Worm (Caenorhabditis elegans) whole organism, L1 larva: ENCODE data around the gene K07C5.9.

Experiments
- C04F5.9 ChIP-seq: sonication (generic microtip); optimal IDR thresholded peaks from 2 replicates; lab custom pipeline; 2016; ENCODE audit warnings: missing genetic modification characterization, missing compliant biosample characterization
- Y116A8C.19 ChIP-seq: sonication (generic microtip); optimal IDR thresholded peaks from 2 replicates; lab custom pipeline; 2016; ENCODE audit warnings: missing compliant biosample characterization, missing genetic modification characterization, borderline replicate concordance
- alr-1 ChIP-seq: fragments of 200-800 bp; sonication (Bioruptor generic); optimal IDR thresholded peaks from 2 replicates; lab custom pipeline; 2018; ENCODE audit warnings: borderline replicate concordance, mild to moderate bottlenecking, missing genetic modification characterization, missing compliant biosample characterization
- aly-2 ChIP-seq: fragments of 150-350 bp; optimal IDR thresholded peaks from 2 replicates; lab custom pipeline; 2014; ENCODE audit warnings: missing biosample characterization, missing genetic modification characterization
- blmp-1 ChIP-seq: fragments of 150-350 bp; optimal IDR thresholded peaks from 2 replicates; lab custom pipeline; 2014; ENCODE audit warnings: missing biosample characterization, missing genetic modification characterization
- ceh-63 ChIP-seq: fragments of 200-800 bp; sonication (Bioruptor generic); optimal IDR thresholded peaks from 2 replicates; lab custom pipeline; 2018; ENCODE audit warnings: mild to moderate bottlenecking, missing genetic modification characterization, missing compliant biosample characterization
- ceh-8 ChIP-seq: fragments of 200-800 bp; sonication (Bioruptor generic); optimal IDR thresholded peaks from 2 replicates; lab custom pipeline; 2018; ENCODE audit warnings: mild to moderate bottlenecking, missing genetic modification characterization, moderate library complexity, missing compliant biosample characterization
- ceh-82 ChIP-seq, 3 experiments: fragments of 150-350 bp in 1 of 3; sonication (generic microtip) in 2 of 3; optimal IDR thresholded peaks; 2 replicates each; lab custom pipeline; 2014 to 2017; ENCODE audit warnings: missing biosample characterization in 3 of 3, missing genetic modification characterization in 3 of 3
- ceh-88 ChIP-seq: fragments of 200-800 bp; sonication (Bioruptor generic); IDR thresholded peaks from 2 replicates; pipeline ENCODE4 v1.3.6; 2022; ENCODE audit warnings: missing genetic modification characterization, missing compliant biosample characterization
- ceh-90 ChIP-seq: sonication (generic microtip); optimal IDR thresholded peaks from 2 replicates; lab custom pipeline; 2016; ENCODE audit warnings: missing genetic modification characterization, missing compliant biosample characterization
- ces-1 ChIP-seq: fragments of 150-350 bp; optimal IDR thresholded peaks from 2 replicates; lab custom pipeline; 2014; ENCODE audit warnings: missing biosample characterization, missing genetic modification reagents, missing genetic modification characterization
- dsc-1 ChIP-seq: sonication (generic microtip); optimal IDR thresholded peaks from 2 replicates; lab custom pipeline; 2016; ENCODE audit warnings: mild to moderate bottlenecking, missing genetic modification characterization, missing compliant biosample characterization
- efl-1 ChIP-seq, 4 experiments: fragments of 150-350 bp; optimal IDR thresholded peaks in 3 of 4; peaks in 1 of 4; 1 replicate in 1 of 4; 2 replicates in 3 of 4; lab custom pipeline; 2014; ENCODE audit warnings: missing biosample characterization in 2 of 4, missing genetic modification characterization in 2 of 4, missing genetic modification reagents in 2 of 4
- egl-13 ChIP-seq: sonication (generic microtip); optimal IDR thresholded peaks from 2 replicates; lab custom pipeline; 2016; ENCODE audit warnings: missing genotype, missing genetic modification reagents, missing genetic modification characterization, missing compliant biosample characterization
- ets-5 ChIP-seq: fragments of 200-800 bp; sonication (Bioruptor generic); IDR thresholded peaks from 2 replicates; pipeline ENCODE4 v1.3.6; 2022; ENCODE audit warnings: missing genetic modification characterization, missing compliant biosample characterization
- fkh-10 ChIP-seq: sonication (generic microtip); optimal IDR thresholded peaks from 2 replicates; lab custom pipeline; 2017; ENCODE audit warnings: missing biosample characterization, missing genetic modification reagents, missing genetic modification characterization
- fkh-4 ChIP-seq: sonication (generic microtip); optimal IDR thresholded peaks from 2 replicates; lab custom pipeline; 2016; ENCODE audit warnings: missing compliant biosample characterization, missing genetic modification characterization, borderline replicate concordance
- fkh-8 ChIP-seq: sonication (generic microtip); optimal IDR thresholded peaks from 2 replicates; lab custom pipeline; 2016; ENCODE audit warnings: mild to moderate bottlenecking, missing genetic modification characterization, missing compliant biosample characterization
- hlh-17 ChIP-seq: fragments of 200-800 bp; sonication (Bioruptor generic); optimal IDR thresholded peaks from 2 replicates; lab custom pipeline; 2018; ENCODE audit warnings: missing genetic modification characterization, mild to moderate bottlenecking, missing compliant biosample characterization, moderate library complexity, borderline replicate concordance
- hpl-2 ChIP-seq: fragments of 150-350 bp; optimal IDR thresholded peaks from 2 replicates; lab custom pipeline; 2014; ENCODE audit warnings: missing biosample characterization, missing genetic modification reagents, missing genetic modification characterization
- irx-1 ChIP-seq: sonication (generic microtip); optimal IDR thresholded peaks from 2 replicates; lab custom pipeline; 2016; ENCODE audit warnings: missing genetic modification characterization, missing compliant biosample characterization
- jun-1 ChIP-seq: fragments of 150-350 bp; optimal IDR thresholded peaks from 2 replicates; lab custom pipeline; 2014; ENCODE audit warnings: missing biosample characterization, missing genetic modification reagents, missing genetic modification characterization
- lin-14 ChIP-seq: fragments of 200-800 bp; sonication (Bioruptor generic); optimal IDR thresholded peaks from 2 replicates; lab custom pipeline; 2018; ENCODE audit warnings: mild to moderate bottlenecking, missing genetic modification characterization, moderate library complexity, missing compliant biosample characterization
- lin-15B ChIP-seq: fragments of 150-350 bp; sonication (generic microtip); optimal IDR thresholded peaks from 3 replicates; lab custom pipeline; 2014; ENCODE audit warnings: missing biosample characterization, missing genetic modification characterization
- lin-39 ChIP-seq: fragments of 150-350 bp; optimal IDR thresholded peaks from 2 replicates; lab custom pipeline; 2014; ENCODE audit warnings: missing biosample characterization, missing genetic modification reagents, missing genetic modification characterization
- lir-3 ChIP-seq: sonication (generic microtip); optimal IDR thresholded peaks from 2 replicates; lab custom pipeline; 2016; ENCODE audit warnings: mild to moderate bottlenecking, missing genetic modification characterization, moderate library complexity, missing compliant biosample characterization; ENCODE audit not compliant: poor library complexity
- lsy-2 ChIP-seq, 2 experiments: fragments of 150-350 bp; optimal IDR thresholded peaks; 2 replicates each; lab custom pipeline; 2014; ENCODE audit warnings: missing biosample characterization in 2 of 2, missing genetic modification characterization in 2 of 2
- mef-2 ChIP-seq: fragments of 150-350 bp; optimal IDR thresholded peaks from 2 replicates; lab custom pipeline; 2014; ENCODE audit warnings: missing biosample characterization, missing genetic modification characterization
- mep-1 ChIP-seq: fragments of 150-350 bp; optimal IDR thresholded peaks from 2 replicates; lab custom pipeline; 2014; ENCODE audit warnings: missing biosample characterization, missing genetic modification characterization
- nhr-11 ChIP-seq: fragments of 150-350 bp; optimal IDR thresholded peaks from 2 replicates; lab custom pipeline; 2014; ENCODE audit warnings: missing biosample characterization, missing genetic modification characterization
- nhr-20 ChIP-seq: sonication (generic microtip); optimal IDR thresholded peaks from 2 replicates; lab custom pipeline; 2016; ENCODE audit warnings: mild to moderate bottlenecking, missing genetic modification characterization, missing compliant biosample characterization
- nhr-237 ChIP-seq: fragments of 150-350 bp; optimal IDR thresholded peaks from 2 replicates; lab custom pipeline; 2014; ENCODE audit warnings: missing biosample characterization, missing genetic modification characterization
- nhr-28 ChIP-seq: fragments of 150-350 bp; optimal IDR thresholded peaks from 2 replicates; lab custom pipeline; 2014; ENCODE audit warnings: missing biosample characterization, missing genetic modification characterization
- nhr-77 ChIP-seq: fragments of 150-350 bp; optimal IDR thresholded peaks from 2 replicates; lab custom pipeline; 2014; ENCODE audit warnings: missing biosample characterization, missing genetic modification characterization
- nhr-84 ChIP-seq: sonication (generic microtip); optimal IDR thresholded peaks from 2 replicates; lab custom pipeline; 2017; ENCODE audit warnings: missing biosample characterization, missing genetic modification characterization
- pag-3 ChIP-seq: sonication (generic microtip); optimal IDR thresholded peaks from 2 replicates; lab custom pipeline; 2017; ENCODE audit warnings: missing genetic modification characterization, mild to moderate bottlenecking, missing compliant biosample characterization, antibody characterized with exemption, borderline replicate concordance; ENCODE audit not compliant: insufficient read depth
- rnt-1 ChIP-seq: sonication (generic microtip); optimal IDR thresholded peaks from 2 replicates; lab custom pipeline; 2016; ENCODE audit warnings: mild to moderate bottlenecking, missing genetic modification characterization, moderate library complexity, missing compliant biosample characterization
- skn-1 ChIP-seq: fragments of 150-350 bp; optimal IDR thresholded peaks from 2 replicates; lab custom pipeline; 2014; ENCODE audit warnings: missing biosample characterization, missing genetic modification characterization
- snpc-4 ChIP-seq: fragments of 150-350 bp; optimal IDR thresholded peaks from 2 replicates; lab custom pipeline; 2014; ENCODE audit warnings: missing biosample characterization, missing genetic modification characterization
- snu-23 ChIP-seq: sonication (generic microtip); optimal IDR thresholded peaks from 2 replicates; lab custom pipeline; 2016; ENCODE audit warnings: missing genetic modification characterization, missing compliant biosample characterization
- sox-4 ChIP-seq: sonication (generic microtip); optimal IDR thresholded peaks from 2 replicates; lab custom pipeline; 2016; ENCODE audit warnings: missing genetic modification characterization, missing compliant biosample characterization
- sptf-1 ChIP-seq: fragments of 150-350 bp; optimal IDR thresholded peaks from 2 replicates; lab custom pipeline; 2014; ENCODE audit warnings: missing biosample characterization, missing genetic modification characterization
- sup-37 ChIP-seq: fragments of 200-800 bp; sonication (Bioruptor generic); optimal IDR thresholded peaks from 2 replicates; lab custom pipeline; 2018; ENCODE audit warnings: mild to moderate bottlenecking, missing genetic modification characterization, missing compliant biosample characterization
- swsn-7 ChIP-seq: sonication (generic microtip); optimal IDR thresholded peaks from 2 replicates; lab custom pipeline; 2016; ENCODE audit warnings: missing genetic modification characterization, missing compliant biosample characterization
- tbx-2 ChIP-seq: sonication (generic microtip); optimal IDR thresholded peaks from 2 replicates; lab custom pipeline; 2016; ENCODE audit warnings: missing genetic modification characterization, missing compliant biosample characterization
- tlp-1 ChIP-seq: fragments of 150-350 bp; optimal IDR thresholded peaks from 2 replicates; lab custom pipeline; 2014; ENCODE audit warnings: missing biosample characterization, missing genetic modification characterization
- unc-62 ChIP-seq: fragments of 150-350 bp; optimal IDR thresholded peaks from 2 replicates; lab custom pipeline; 2014; ENCODE audit warnings: missing biosample characterization, missing genetic modification reagents, missing genetic modification characterization
- unc-98 ChIP-seq: fragments of 200-800 bp; sonication (Bioruptor generic); IDR thresholded peaks from 2 replicates; pipeline ENCODE4 v1.3.6; 2022; ENCODE audit warnings: missing genetic modification characterization, missing compliant biosample characterization
- vab-15 ChIP-seq: sonication (generic microtip); optimal IDR thresholded peaks from 2 replicates; lab custom pipeline; 2017; ENCODE audit warnings: missing genotype, mild to moderate bottlenecking, missing genetic modification characterization, missing compliant biosample characterization
- xbp-1 ChIP-seq: sonication (generic microtip); optimal IDR thresholded peaks from 2 replicates; lab custom pipeline; 2016; ENCODE audit warnings: missing genetic modification characterization, missing compliant biosample characterization
- zag-1 ChIP-seq: fragments of 150-350 bp; optimal IDR thresholded peaks from 2 replicates; lab custom pipeline; 2014; ENCODE audit warnings: missing biosample characterization, missing genetic modification characterization
- ztf-4 ChIP-seq: fragments of 150-350 bp; optimal IDR thresholded peaks from 2 replicates; lab custom pipeline; 2014; ENCODE audit warnings: missing biosample characterization, missing genetic modification characterization

Gene K07C5.9

DNA sequence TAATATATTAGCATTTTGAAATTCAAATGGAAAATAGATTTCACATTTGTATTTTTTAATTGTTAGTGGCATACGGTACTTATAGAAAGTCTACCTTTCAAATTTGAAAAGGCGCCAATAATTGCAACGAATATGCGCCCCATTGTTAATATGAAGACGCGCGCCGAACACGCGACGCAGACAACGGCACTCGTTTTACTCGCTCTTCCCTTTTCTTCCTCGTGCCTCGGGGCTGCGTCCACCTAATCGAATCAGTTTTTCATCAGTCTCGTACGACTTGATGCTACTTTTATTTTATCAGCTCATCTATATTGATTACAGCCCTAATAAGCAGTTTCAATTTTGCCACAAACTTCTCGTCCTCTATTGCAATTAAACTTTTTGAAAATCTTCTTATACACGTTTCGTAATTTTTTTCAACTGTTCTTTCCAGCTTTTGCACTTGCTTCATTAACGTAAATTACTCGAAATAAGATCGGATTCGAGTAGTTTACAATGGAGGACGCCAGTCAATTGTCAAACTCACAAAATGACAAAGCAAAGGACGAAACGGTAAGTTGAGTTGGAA lies 12.0 kb upstream of the K07C5.9 start, which contains the start of gene cash-1:
Gene cash-1, plus strand, starts transcription at position 432 of the 568 bp plus-strand sequence.
- TF ChIP-seq sox-4 (tag; lab: Kevin White, UChicago) (no peak), unc-98 (no peak), rnt-1 (tag; lab: Kevin White, UChicago) (peak; percentile 68), mep-1 (tag; lab: Kevin White, UChicago) (peak; percentile 71), lin-15B (peak; percentile 85), ets-5 (GFP tag; lab: Robert Waterston, UW) (no peak), blmp-1 (peak; percentile 74), tlp-1 (tag; lab: Kevin White, UChicago) (no peak), lin-39 (no peak), efl-1 (optimal IDR thresholded peaks at IDR 0.05; lab: Kevin White, UChicago) (peak; percentile 72 to 84), efl-1 (GFP tag; optimal IDR thresholded peaks at IDR 0.05 in 1 of 2; lab: Kevin White, UChicago) (peak; percentile 87 to 98), vab-15 (tag; lab: Kevin White, UChicago) (peak; percentile 46), nhr-20 (tag; lab: Kevin White, UChicago) (peak; percentile 73), tbx-2 (tag; lab: Kevin White, UChicago) (peak; percentile 71), swsn-7 (peak; percentile 61), hlh-17 (GFP tag; lab: Kevin White, UChicago) (no peak), aly-2 (tag; lab: Kevin White, UChicago) (no peak), dsc-1 (tag; lab: Kevin White, UChicago) (peak; percentile 12), zag-1 (tag; lab: Kevin White, UChicago) (no peak), fkh-4 (tag; lab: Kevin White, UChicago) (no peak), ceh-63 (GFP tag; lab: Kevin White, UChicago) (no peak), irx-1 (tag; lab: Kevin White, UChicago) (no peak), sptf-1 (no peak), lin-14 (GFP tag; lab: Kevin White, UChicago) (peak; percentile 84), mef-2 (tag; lab: Kevin White, UChicago) (no peak), jun-1 (no peak), fkh-8 (peak; percentile 71), alr-1 (tag; lab: Kevin White, UChicago) (no peak), ces-1 (GFP tag; lab: Kevin White, UChicago) (no peak), skn-1 (tag; lab: Kevin White, UChicago) (peak; percentile 77), pag-3 (tag; lab: Kevin White, UChicago) (no peak), xbp-1 (tag; lab: Kevin White, UChicago) (peak; percentile 68), nhr-84 (tag; lab: Kevin White, UChicago) (no peak), sup-37 (GFP tag; lab: Kevin White, UChicago) (no peak), nhr-11 (no peak), unc-62 (GFP tag; lab: Kevin White, UChicago) (no peak), C04F5.9 (tag; lab: Kevin White, UChicago) (no peak), lsy-2 (tag; optimal IDR thresholded peaks at IDR 0.05; lab: Kevin White, UChicago) (peak; percentile 56 to 86), hpl-2 (GFP tag; lab: Kevin White, UChicago) (peak; percentile 14), snpc-4 (tag; lab: Kevin White, UChicago) (peak; percentile 55), nhr-28 (tag; lab: Kevin White, UChicago) (no peak), nhr-237 (no peak), ceh-82 (tag; optimal IDR thresholded peaks at IDR 0.05; lab: Kevin White, UChicago) (peak; percentile 6 to 77 (median 18)), ceh-8 (GFP tag; lab: Kevin White, UChicago) (peak; percentile 47), fkh-10 (GFP tag; lab: Kevin White, UChicago) (peak; percentile 36), ztf-4 (tag; lab: Kevin White, UChicago) (no peak), snu-23 (GFP tag; lab: Kevin White, UChicago) (peak; percentile 72), nhr-77 (tag; lab: Kevin White, UChicago) (peak; percentile 39), lir-3 (tag; lab: Kevin White, UChicago) (peak; percentile 31), egl-13 (tag; lab: Kevin White, UChicago) (peak; percentile 22), Y116A8C.19 (tag; lab: Kevin White, UChicago) (no peak), ceh-88 (GFP tag; lab: Robert Waterston, UW) (no peak; the same call in 1 of the 2 replicates), ceh-90 (no peak)
